Worm (Caenorhabditis elegans) whole organism, mixed stage, embryonic: ENCODE results near the gene sru-3.
A peak's percentile ranks its signal among the peaks of the same experiment; 100 is the strongest.

ENCODE experiments used
- M03D4.4 ChIP-seq: sonication (generic microtip); optimal IDR thresholded peaks from 2 replicates; lab custom pipeline; 2017; ENCODE audit warnings: mild to moderate bottlenecking, missing genetic modification characterization, missing compliant biosample characterization
- bed-3 ChIP-seq: fragments of 200-800 bp; sonication (Bioruptor generic); optimal IDR thresholded peaks from 3 replicates; lab custom pipeline; 2018; ENCODE audit warnings: mild to moderate bottlenecking, missing genetic modification characterization, moderate library complexity, missing compliant biosample characterization
- blmp-1 ChIP-seq: fragments of 150-350 bp; optimal IDR thresholded peaks from 2 replicates; lab custom pipeline; 2014; ENCODE audit warnings: missing biosample characterization, missing genetic modification characterization
- ceh-39 ChIP-seq: fragments of 150-350 bp; optimal IDR thresholded peaks from 2 replicates; lab custom pipeline; 2014; ENCODE audit warnings: missing biosample characterization, missing genetic modification characterization
- ceh-43 ChIP-seq: fragments of 200-800 bp; sonication (Bioruptor generic); optimal IDR thresholded peaks from 2 replicates; lab custom pipeline; 2018; ENCODE audit warnings: mild to moderate bottlenecking, missing genetic modification characterization, moderate library complexity, missing compliant biosample characterization
- ceh-83 ChIP-seq: fragments of 200-800 bp; sonication (Bioruptor generic); optimal IDR thresholded peaks from 2 replicates; lab custom pipeline; 2018; ENCODE audit warnings: mild to moderate bottlenecking, missing genetic modification characterization, missing compliant biosample characterization
- ces-1 ChIP-seq: fragments of 150-350 bp; optimal IDR thresholded peaks from 2 replicates; lab custom pipeline; 2014; ENCODE audit warnings: missing biosample characterization, missing genetic modification reagents, missing genetic modification characterization
- cnd-1 ChIP-seq: fragments of 200-800 bp; sonication (Bioruptor generic); optimal IDR thresholded peaks from 2 replicates; lab custom pipeline; 2018; ENCODE audit warnings: mild to moderate bottlenecking, missing genetic modification characterization, missing compliant biosample characterization
- drap-1 ChIP-seq: fragments of 200-800 bp; sonication (Bioruptor generic); optimal IDR thresholded peaks from 3 replicates; lab custom pipeline; 2018; ENCODE audit warnings: mild to moderate bottlenecking, missing genetic modification characterization, missing compliant biosample characterization
- elt-1 ChIP-seq: sonication (generic microtip); optimal IDR thresholded peaks from 2 replicates; lab custom pipeline; 2017; ENCODE audit warnings: missing genetic modification characterization, mild to moderate bottlenecking, missing compliant biosample characterization, antibody characterized with exemption, moderate library complexity, borderline replicate concordance; ENCODE audit not compliant: insufficient read depth
- elt-3 ChIP-seq: fragments of 150-350 bp; optimal IDR thresholded peaks from 2 replicates; lab custom pipeline; 2014; ENCODE audit warnings: missing biosample characterization, missing genetic modification characterization
- flh-1 ChIP-seq: fragments of 200-800 bp; sonication (Bioruptor generic); optimal IDR thresholded peaks from 2 replicates; lab custom pipeline; 2018; ENCODE audit warnings: mild to moderate bottlenecking, missing genetic modification characterization, moderate library complexity, missing compliant biosample characterization
- ham-2 ChIP-seq: fragments of 200-800 bp; sonication (Bioruptor generic); optimal IDR thresholded peaks from 2 replicates; lab custom pipeline; 2018; ENCODE audit warnings: mild to moderate bottlenecking, missing genetic modification characterization, missing compliant biosample characterization
- hlh-1 ChIP-seq: fragments of 150-350 bp; optimal IDR thresholded peaks from 2 replicates; lab custom pipeline; 2014; ENCODE audit warnings: missing biosample characterization, missing genetic modification reagents, missing genetic modification characterization
- lin-13 ChIP-seq: fragments of 150-350 bp; optimal IDR thresholded peaks from 2 replicates; lab custom pipeline; 2014; ENCODE audit warnings: missing biosample characterization, missing genetic modification characterization
- lin-32 ChIP-seq: fragments of 200-800 bp; sonication (Bioruptor generic); optimal IDR thresholded peaks from 2 replicates; lab custom pipeline; 2018; ENCODE audit warnings: mild to moderate bottlenecking, missing genetic modification characterization, missing compliant biosample characterization
- lsy-2 ChIP-seq: fragments of 150-350 bp; optimal IDR thresholded peaks from 2 replicates; lab custom pipeline; 2014; ENCODE audit warnings: missing biosample characterization, missing genetic modification characterization
- mab-5 ChIP-seq: fragments of 150-350 bp; optimal IDR thresholded peaks from 2 replicates; lab custom pipeline; 2014; ENCODE audit warnings: missing biosample characterization, missing genetic modification characterization
- mep-1 ChIP-seq: fragments of 150-350 bp; optimal IDR thresholded peaks from 2 replicates; lab custom pipeline; 2017; ENCODE audit warnings: missing biosample characterization, missing genetic modification reagents, missing genetic modification characterization, inconsistent platforms
- mls-2 ChIP-seq: sonication (generic microtip); optimal IDR thresholded peaks from 2 replicates; lab custom pipeline; 2016; ENCODE audit warnings: mild to moderate bottlenecking, missing genetic modification characterization, moderate library complexity, missing compliant biosample characterization
- nhr-12 ChIP-seq: fragments of 150-350 bp; optimal IDR thresholded peaks from 2 replicates; lab custom pipeline; 2014; ENCODE audit warnings: missing biosample characterization, missing genetic modification characterization
- nhr-2 ChIP-seq: fragments of 150-350 bp; optimal IDR thresholded peaks from 2 replicates; lab custom pipeline; 2014; ENCODE audit warnings: missing biosample characterization, missing genetic modification characterization
- nhr-237 ChIP-seq: fragments of 150-350 bp; optimal IDR thresholded peaks from 2 replicates; lab custom pipeline; 2014; ENCODE audit warnings: missing biosample characterization, missing genetic modification characterization
- nhr-28 ChIP-seq: fragments of 150-350 bp; optimal IDR thresholded peaks from 2 replicates; lab custom pipeline; 2014; ENCODE audit warnings: missing biosample characterization, missing genetic modification characterization
- nhr-76 ChIP-seq: sonication (generic microtip); optimal IDR thresholded peaks from 2 replicates; lab custom pipeline; 2017; ENCODE audit warnings: missing biosample characterization, missing genetic modification characterization
- pha-4 ChIP-seq: fragments of 150-350 bp; optimal IDR thresholded peaks from 2 replicates; lab custom pipeline; 2018; ENCODE audit warnings: missing biosample characterization, missing genetic modification reagents, missing genetic modification characterization
- sem-2 ChIP-seq: fragments of 200-800 bp; sonication (Bioruptor generic); optimal IDR thresholded peaks from 2 replicates; lab custom pipeline; 2018; ENCODE audit warnings: mild to moderate bottlenecking, missing genetic modification characterization, missing compliant biosample characterization
- snpc-4 ChIP-seq: fragments of 150-350 bp; optimal IDR thresholded peaks from 2 replicates; lab custom pipeline; 2014; ENCODE audit warnings: missing biosample characterization, missing genetic modification characterization
- sptf-1 ChIP-seq: sonication (generic microtip); optimal IDR thresholded peaks from 2 replicates; lab custom pipeline; 2017; ENCODE audit warnings: mild to moderate bottlenecking, missing genetic modification characterization, moderate library complexity, missing compliant biosample characterization
- tbx-8 ChIP-seq: fragments of 200-800 bp; sonication (Bioruptor generic); optimal IDR thresholded peaks from 2 replicates; lab custom pipeline; 2018; ENCODE audit warnings: mild to moderate bottlenecking, missing genetic modification characterization, moderate library complexity, missing compliant biosample characterization
- unc-120 ChIP-seq: sonication (generic microtip); optimal IDR thresholded peaks from 2 replicates; lab custom pipeline; 2017; ENCODE audit warnings: missing genetic modification characterization, missing compliant biosample characterization; ENCODE audit not compliant: poor library complexity, severe bottlenecking
- unc-39 ChIP-seq: fragments of 150-350 bp; optimal IDR thresholded peaks from 2 replicates; lab custom pipeline; 2014; ENCODE audit warnings: missing biosample characterization, missing genetic modification characterization
- unc-62 ChIP-seq: fragments of 150-350 bp; optimal IDR thresholded peaks from 2 replicates; lab custom pipeline; 2014; ENCODE audit warnings: missing biosample characterization, missing genetic modification reagents, missing genetic modification characterization
- zip-8 ChIP-seq: fragments of 150-350 bp; optimal IDR thresholded peaks from 2 replicates; lab custom pipeline; 2014; ENCODE audit warnings: missing biosample characterization, missing genetic modification characterization
- ztf-11 ChIP-seq: fragments of 150-350 bp; optimal IDR thresholded peaks from 2 replicates; lab custom pipeline; 2014; ENCODE audit warnings: missing biosample characterization, missing genetic modification characterization

The sru-3 gene

DNA sequence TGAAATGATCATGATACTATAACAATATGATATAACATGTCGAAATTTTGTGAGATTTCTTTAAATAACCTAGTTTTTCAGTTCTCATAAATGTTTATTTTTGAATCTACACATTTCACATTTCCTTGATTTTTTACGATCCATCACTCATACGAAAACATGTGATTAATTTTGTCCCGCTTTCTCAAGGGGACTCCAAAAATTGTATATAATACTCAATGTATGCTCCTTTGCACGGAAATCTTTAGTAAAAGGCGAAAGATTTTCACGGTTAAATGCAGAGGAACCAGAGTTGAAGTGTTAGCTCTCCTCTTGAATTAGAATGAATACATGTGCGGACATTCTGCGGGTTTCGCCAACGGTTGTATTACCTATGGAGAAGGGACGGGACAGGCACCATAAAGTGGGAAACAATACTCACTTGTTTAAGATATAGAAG, 32.0 kb upstream of the sru-3 start:
- TF ChIP-seq ceh-39 (tag; lab: Kevin White, UChicago) (no peak), pha-4 (tag; lab: Kevin White, UChicago) (no peak), ces-1 (GFP tag; lab: Kevin White, UChicago) (no peak), ceh-83 (GFP tag; lab: Kevin White, UChicago) (no peak), nhr-2 (tag; lab: Kevin White, UChicago) (no peak), unc-39 (no peak), blmp-1 (tag; lab: Kevin White, UChicago) (no peak), sem-2 (GFP tag; lab: Kevin White, UChicago) (no peak), lin-13 (no peak), ham-2 (GFP tag; lab: Kevin White, UChicago) (no peak), flh-1 (no peak), lsy-2 (tag; lab: Kevin White, UChicago) (no peak), nhr-76 (no peak), nhr-237 (tag; lab: Kevin White, UChicago) (no peak), nhr-12 (tag; lab: Kevin White, UChicago) (no peak), nhr-28 (tag; lab: Kevin White, UChicago) (no peak)

DNA sequence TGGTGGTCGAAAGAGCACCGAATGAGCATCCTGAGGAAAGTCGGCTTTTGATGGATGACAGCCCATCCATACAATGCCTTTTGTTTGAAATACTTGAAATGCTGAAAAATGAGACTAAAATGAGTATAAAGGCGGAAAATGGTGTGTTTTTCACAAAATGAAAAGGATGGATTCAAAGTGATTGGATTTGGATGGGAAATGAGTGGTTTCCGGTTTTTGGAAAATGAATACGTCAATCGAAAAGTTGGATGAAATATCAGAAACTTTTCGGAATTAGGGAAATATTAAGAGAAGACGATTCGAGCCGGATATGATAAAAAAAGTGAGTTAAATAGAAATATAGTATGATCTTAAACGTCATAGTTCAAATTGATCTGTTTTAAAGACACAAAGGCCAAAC, 29.0 kb upstream of the sru-3 start, which contains the start of gene F38E11.6:
F38E11.6 (minus strand) TSS at position 101 of the 400 bp plus-strand sequence.
- TF ChIP-seq nhr-76 (no peak), elt-1 (no peak), flh-1 (no peak), hlh-1 (tag; lab: Kevin White, UChicago) (no peak), nhr-12 (tag; lab: Kevin White, UChicago) (no peak), ztf-11 (no peak), nhr-2 (tag; lab: Kevin White, UChicago) (no peak), sptf-1 (tag; lab: Kevin White, UChicago) (no peak), mls-2 (tag; lab: Kevin White, UChicago) (no peak), unc-62 (GFP tag; lab: Kevin White, UChicago) (no peak), zip-8 (no peak), unc-39 (no peak), bed-3 (GFP tag; lab: Kevin White, UChicago) (no peak), pha-4 (tag; lab: Kevin White, UChicago) (no peak), mep-1 (tag; lab: Kevin White, UChicago) (no peak), ham-2 (GFP tag; lab: Kevin White, UChicago) (no peak), ces-1 (GFP tag; lab: Kevin White, UChicago) (no peak), ceh-43 (GFP tag; lab: Kevin White, UChicago) (no peak), ceh-39 (tag; lab: Kevin White, UChicago) (no peak), unc-120 (tag; lab: Kevin White, UChicago) (no peak)

DNA sequence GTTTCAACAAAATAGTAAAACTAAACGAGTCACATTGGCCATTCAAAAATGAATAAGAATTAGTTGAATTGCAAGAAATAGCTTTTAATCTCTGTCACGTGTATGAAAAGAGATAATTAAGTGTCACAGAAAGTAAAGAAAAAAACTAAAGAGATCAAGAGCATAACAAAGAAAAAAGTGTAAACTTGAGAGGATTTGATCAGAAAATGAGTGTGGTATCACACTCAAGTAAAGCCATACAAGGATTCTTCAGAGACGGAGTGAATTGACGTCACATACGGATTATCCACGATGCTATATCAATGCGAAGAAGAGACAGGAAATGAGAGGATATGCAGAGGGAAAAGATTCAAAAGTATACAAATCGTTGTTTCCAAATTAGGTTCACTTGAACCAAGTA, 27.1 kb upstream of the sru-3 start:
- no peak for TF ChIP-seq ces-1 (GFP tag; lab: Kevin White, UChicago)
- TF ChIP-seq sptf-1 (tag; lab: Kevin White, UChicago) = no peak
- TF ChIP-seq elt-3 = no peak
- no peak for TF ChIP-seq pha-4 (tag; lab: Kevin White, UChicago)
- no peak for TF ChIP-seq elt-1
- TF ChIP-seq ceh-83 (GFP tag; lab: Kevin White, UChicago) = no peak
- TF ChIP-seq zip-8 = no peak
- no peak for TF ChIP-seq ztf-11
- no peak for TF ChIP-seq unc-120 (tag; lab: Kevin White, UChicago)

DNA sequence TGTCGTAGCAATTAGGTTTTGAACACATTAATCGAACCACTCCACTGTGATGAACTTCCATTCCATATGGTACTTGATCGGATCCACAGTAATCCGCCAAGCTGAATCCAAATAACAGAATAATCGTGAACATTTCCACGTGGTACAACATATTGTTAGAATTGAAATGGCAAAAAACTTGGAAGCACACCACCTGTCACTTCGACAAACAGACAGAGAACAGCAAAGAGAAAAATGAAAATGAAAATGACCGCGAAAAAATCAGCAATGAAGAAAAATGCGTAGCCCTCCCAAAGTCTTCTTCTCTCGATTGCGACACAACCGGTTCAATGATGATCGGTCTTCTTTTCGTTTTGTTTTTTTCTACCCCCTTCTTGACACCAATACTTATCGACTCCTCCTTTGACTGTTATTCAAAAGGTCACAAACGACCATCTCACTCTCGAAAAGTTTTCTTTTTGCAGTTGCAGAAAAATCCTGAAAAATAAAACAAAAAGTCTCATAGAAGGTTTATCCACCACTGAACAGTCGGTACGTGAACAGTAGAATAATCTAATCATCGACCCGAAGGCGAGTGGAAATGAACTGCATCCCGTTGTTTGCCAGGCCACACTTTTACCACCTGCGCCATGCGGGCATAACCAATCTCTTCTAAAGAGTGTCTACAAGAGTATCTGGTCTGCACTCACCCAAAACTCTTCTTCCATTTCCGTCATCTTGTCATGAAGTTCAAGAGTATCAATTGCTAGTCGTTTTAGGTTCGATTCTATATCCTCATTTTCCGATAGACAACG, 19.1 kb upstream of the sru-3 start, which contains the start of gene wrt-3:
wrt-3 (minus strand) TSS at position 322 of the 794 bp plus-strand sequence.
- TF ChIP-seq mab-5 (no peak), nhr-237 (tag; lab: Kevin White, UChicago) (no peak), drap-1 (GFP tag; lab: Kevin White, UChicago) (peak; percentile 96), lin-32 (GFP tag; lab: Kevin White, UChicago) (peak; percentile 94), snpc-4 (no peak), elt-3 (no peak), flh-1 (peak; percentile 89), hlh-1 (tag; lab: Kevin White, UChicago) (no peak), lin-13 (peak; percentile 31), ceh-39 (tag; lab: Kevin White, UChicago) (no peak), tbx-8 (GFP tag; lab: Kevin White, UChicago) (peak; percentile 95), nhr-12 (tag; lab: Kevin White, UChicago) (peak; percentile 58), zip-8 (no peak), unc-62 (GFP tag; lab: Kevin White, UChicago) (peak; percentile 27), sptf-1 (tag; lab: Kevin White, UChicago) (peak; percentile 98), mep-1 (tag; lab: Kevin White, UChicago) (no peak), ceh-43 (GFP tag; lab: Kevin White, UChicago) (peak; percentile 89), unc-39 (no peak), unc-120 (tag; lab: Kevin White, UChicago) (peak; percentile 94), ces-1 (GFP tag; lab: Kevin White, UChicago) (no peak), cnd-1 (tag; lab: Kevin White, UChicago) (peak; percentile 96), mls-2 (tag; lab: Kevin White, UChicago) (peak; percentile 98), nhr-28 (tag; lab: Kevin White, UChicago) (peak; percentile 65), ham-2 (GFP tag; lab: Kevin White, UChicago) (peak; percentile 91), nhr-76 (peak; percentile 18), elt-1 (no peak), M03D4.4 (tag; lab: Kevin White, UChicago) (peak; percentile 95), sem-2 (GFP tag; lab: Kevin White, UChicago) (peak; percentile 91), bed-3 (GFP tag; lab: Kevin White, UChicago) (peak; percentile 90), blmp-1 (tag; lab: Kevin White, UChicago) (no peak), nhr-2 (tag; lab: Kevin White, UChicago) (no peak), pha-4 (tag; lab: Kevin White, UChicago) (peak; percentile 42), ztf-11 (peak; percentile 58), ceh-83 (GFP tag; lab: Kevin White, UChicago) (peak; percentile 98), lsy-2 (tag; lab: Kevin White, UChicago) (no peak)
